Worm (Caenorhabditis elegans) whole organism, late embryonic: ENCODE measurements around the gene C44C10.5.
A peak's percentile ranks its signal among the peaks of the same experiment; 100 is the strongest.

ENCODE experiments used
- C38D4.7 ChIP-seq: fragments of 200-800 bp; sonication (Bioruptor generic); optimal IDR thresholded peaks from 2 replicates; lab custom pipeline; 2018; ENCODE audit warnings: mild to moderate bottlenecking, missing genetic modification characterization, moderate library complexity, missing compliant biosample characterization
- F13H6.1 ChIP-seq: sonication (generic microtip); optimal IDR thresholded peaks from 2 replicates; lab custom pipeline; 2016; ENCODE audit warnings: missing genetic modification characterization, missing compliant biosample characterization
- T23F11.4 ChIP-seq: fragments of 200-800 bp; sonication (Bioruptor generic); optimal IDR thresholded peaks from 2 replicates; lab custom pipeline; 2018; ENCODE audit warnings: mild to moderate bottlenecking, missing genetic modification characterization, missing compliant biosample characterization
- ama-1 ChIP-seq: fragments of 150-350 bp; optimal IDR thresholded peaks from 2 replicates; lab custom pipeline; 2014
- ceh-14 ChIP-seq: sonication (generic microtip); optimal IDR thresholded peaks from 2 replicates; lab custom pipeline; 2016; ENCODE audit warnings: missing genotype, missing genetic modification characterization, missing compliant biosample characterization
- ceh-18 ChIP-seq: sonication (generic microtip); optimal IDR thresholded peaks from 2 replicates; lab custom pipeline; 2016; ENCODE audit warnings: missing genetic modification characterization, missing compliant biosample characterization
- ceh-24 ChIP-seq: sonication (generic microtip); optimal IDR thresholded peaks from 2 replicates; lab custom pipeline; 2016; ENCODE audit warnings: mild to moderate bottlenecking, missing genetic modification characterization, missing compliant biosample characterization
- ceh-30 ChIP-seq: fragments of 150-350 bp; optimal IDR thresholded peaks from 2 replicates; lab custom pipeline; 2014; ENCODE audit warnings: missing biosample characterization, missing genetic modification characterization
- ceh-45 ChIP-seq: fragments of 200-800 bp; sonication (Bioruptor generic); IDR thresholded peaks from 2 replicates; pipeline ENCODE4 v1.3.6; 2022; ENCODE audit warnings: missing genetic modification reagents, missing genetic modification characterization, missing compliant biosample characterization
- dmd-4 ChIP-seq: sonication (generic microtip); optimal IDR thresholded peaks from 2 replicates; lab custom pipeline; 2016; ENCODE audit warnings: borderline replicate concordance, missing genetic modification characterization, missing compliant biosample characterization
- dve-1 ChIP-seq: sonication (generic microtip); optimal IDR thresholded peaks from 2 replicates; lab custom pipeline; 2017; ENCODE audit warnings: antibody characterized with exemption, mild to moderate bottlenecking, missing genetic modification characterization, missing compliant biosample characterization
- elt-2 ChIP-seq: sonication (generic microtip); optimal IDR thresholded peaks from 2 replicates; lab custom pipeline; 2016; ENCODE audit warnings: missing genetic modification reagents, missing genetic modification characterization, missing compliant biosample characterization
- elt-4 ChIP-seq: sonication (generic microtip); optimal IDR thresholded peaks from 2 replicates; lab custom pipeline; 2016; ENCODE audit warnings: missing genetic modification characterization, missing compliant biosample characterization
- ets-4 ChIP-seq: sonication (generic microtip); optimal IDR thresholded peaks from 2 replicates; lab custom pipeline; 2016; ENCODE audit warnings: missing genetic modification characterization, missing compliant biosample characterization
- fkh-10 ChIP-seq: fragments of 150-350 bp; optimal IDR thresholded peaks from 2 replicates; lab custom pipeline; 2014; ENCODE audit warnings: missing biosample characterization, missing genetic modification reagents, missing genetic modification characterization
- hlh-13 ChIP-seq: fragments of 200-800 bp; sonication (Bioruptor generic); optimal IDR thresholded peaks from 2 replicates; lab custom pipeline; 2018; ENCODE audit warnings: mild to moderate bottlenecking, missing genetic modification characterization, missing compliant biosample characterization
- hlh-30 ChIP-seq: sonication (generic microtip); optimal IDR thresholded peaks from 2 replicates; lab custom pipeline; 2017; ENCODE audit warnings: antibody characterized with exemption, missing genetic modification characterization, missing compliant biosample characterization; ENCODE audit not compliant: insufficient read depth
- hlh-6 ChIP-seq: sonication (generic microtip); optimal IDR thresholded peaks from 2 replicates; lab custom pipeline; 2016; ENCODE audit warnings: missing genotype, missing genetic modification characterization, missing compliant biosample characterization
- madf-2 ChIP-seq: sonication (generic microtip); optimal IDR thresholded peaks from 2 replicates; lab custom pipeline; 2017; ENCODE audit warnings: missing genetic modification characterization, missing compliant biosample characterization
- mec-3 ChIP-seq: sonication (generic microtip); optimal IDR thresholded peaks from 2 replicates; lab custom pipeline; 2016; ENCODE audit warnings: borderline replicate concordance, missing genetic modification characterization, missing compliant biosample characterization
- nhr-11 ChIP-seq: fragments of 150-350 bp; optimal IDR thresholded peaks from 2 replicates; lab custom pipeline; 2014; ENCODE audit warnings: missing biosample characterization, missing genetic modification characterization
- odd-2 ChIP-seq: sonication (generic microtip); optimal IDR thresholded peaks from 2 replicates; lab custom pipeline; 2017; ENCODE audit warnings: antibody characterized with exemption, mild to moderate bottlenecking, missing genetic modification characterization, missing compliant biosample characterization
- pha-2 ChIP-seq: sonication (generic microtip); optimal IDR thresholded peaks from 2 replicates; lab custom pipeline; 2017; ENCODE audit warnings: mild to moderate bottlenecking, missing genetic modification characterization, missing compliant biosample characterization
- pqm-1 ChIP-seq: sonication (generic microtip); optimal IDR thresholded peaks from 2 replicates; lab custom pipeline; 2016; ENCODE audit warnings: missing genetic modification characterization, missing compliant biosample characterization
- pros-1 ChIP-seq: fragments of 150-350 bp; optimal IDR thresholded peaks from 2 replicates; lab custom pipeline; 2014; ENCODE audit warnings: missing biosample characterization, missing genetic modification reagents, missing genetic modification characterization
- rnt-1 ChIP-seq: sonication (generic microtip); optimal IDR thresholded peaks from 2 replicates; lab custom pipeline; 2016; ENCODE audit warnings: missing genetic modification characterization, missing compliant biosample characterization
- sox-2 ChIP-seq: fragments of 200-800 bp; sonication (Bioruptor generic); IDR thresholded peaks from 2 replicates; pipeline ENCODE4 v1.3.6; 2022; ENCODE audit warnings: missing genetic modification reagents, missing genetic modification characterization, missing compliant biosample characterization
- sox-4 ChIP-seq: sonication (generic microtip); optimal IDR thresholded peaks from 2 replicates; lab custom pipeline; 2017; ENCODE audit warnings: mild to moderate bottlenecking, missing genetic modification characterization, inconsistent platforms, missing compliant biosample characterization
- syd-9 ChIP-seq: sonication (generic microtip); optimal IDR thresholded peaks from 2 replicates; lab custom pipeline; 2016; ENCODE audit warnings: mild to moderate bottlenecking, missing genetic modification characterization, moderate library complexity, missing compliant biosample characterization
- tbx-7 ChIP-seq: sonication (generic microtip); optimal IDR thresholded peaks from 2 replicates; lab custom pipeline; 2016; ENCODE audit warnings: missing genotype, missing genetic modification characterization, missing compliant biosample characterization
- ztf-16 ChIP-seq: sonication (generic microtip); optimal IDR thresholded peaks from 2 replicates; lab custom pipeline; 2017; ENCODE audit warnings: missing genetic modification characterization, missing compliant biosample characterization

Gene C44C10.5

ce11 chrX:11711437-11712080 lies 21.2 kb downstream of the C44C10.5 start:
- TF ChIP-seq elt-4 (peak; percentile 69), ama-1 (no peak), T23F11.4 (no peak), ceh-45 (0 out of 2 replicates have a peak, but pooled peaks have one; percentile 14), madf-2 (tag; lab: Kevin White, UChicago) (no peak), dmd-4 (tag; lab: Kevin White, UChicago) (no peak)

- TF ChIP-seq tbx-7 (tag; lab: Kevin White, UChicago): no peak
- no peak for TF ChIP-seq mec-3 (tag; lab: Kevin White, UChicago)
- no peak for TF ChIP-seq elt-4
- no peak for TF ChIP-seq pros-1 (tag; lab: Kevin White, UChicago)
- no peak for TF ChIP-seq fkh-10
- no peak for TF ChIP-seq pha-2
- TF ChIP-seq pqm-1 (tag; lab: Kevin White, UChicago): no peak
- TF ChIP-seq ceh-14: no peak
- no peak for TF ChIP-seq ceh-24
Observed at ce11 chrX:11712230-11712853, 22.0 kb downstream of the C44C10.5 start, which contains the start of gene col-180. Gene col-180, minus strand, starts transcription at chrX:11712280.

ce11 chrX:11716463-11716960 lies 26.2 kb downstream of the C44C10.5 start, which contains the start of gene C44C10.9:
Gene C44C10.9, minus strand, starts transcription at chrX:11716513.
- TF ChIP-seq ceh-45 (no peak), hlh-30 (tag; lab: Kevin White, UChicago) (no peak), odd-2 (tag; lab: Kevin White, UChicago) (no peak), elt-2 (tag; lab: Kevin White, UChicago) (no peak), hlh-6 (tag; lab: Kevin White, UChicago) (no peak), dmd-4 (tag; lab: Kevin White, UChicago) (no peak), F13H6.1 (no peak), pros-1 (tag; lab: Kevin White, UChicago) (no peak), sox-4 (tag; lab: Kevin White, UChicago) (no peak), ceh-18 (no peak), nhr-11 (tag; lab: Kevin White, UChicago) (no peak), hlh-13 (GFP tag; lab: Kevin White, UChicago) (no peak), sox-2 (GFP tag; lab: Robert Waterston, UW) (no peak), ceh-14 (no peak), syd-9 (tag; lab: Kevin White, UChicago) (no peak), ztf-16 (tag; lab: Kevin White, UChicago) (no peak), dve-1 (no peak), madf-2 (tag; lab: Kevin White, UChicago) (no peak)

ce11 chrX:11718751-11719150 lies 28.4 kb downstream of the C44C10.5 start:
- TF ChIP-seq pros-1 (tag; lab: Kevin White, UChicago): no peak
- no peak for TF ChIP-seq ceh-30 (tag; lab: Kevin White, UChicago)
- no peak for TF ChIP-seq rnt-1 (tag; lab: Kevin White, UChicago)
- peak; percentile 14 for TF ChIP-seq ceh-18

ce11 chrX:11720058-11720457 lies 29.7 kb downstream of the C44C10.5 start:
- TF ChIP-seq ets-4 (no peak), fkh-10 (no peak), syd-9 (tag; lab: Kevin White, UChicago) (no peak), C38D4.7 (GFP tag; lab: Kevin White, UChicago) (no peak), ceh-18 (no peak)
